Fruit fly (Drosophila melanogaster) whole organism, wandering third instar larva: ENCODE results near the gene mRpL9.
A peak's percentile ranks its signal among the peaks of the same experiment; 100 is the strongest.

ENCODE experiments used
- Abd-B ChIP-seq: fragments of >200 bp; optimal IDR thresholded peaks from 2 replicates; lab custom pipeline; 2017; ENCODE audit warnings: missing biosample characterization, missing genetic modification characterization
- CG32264 ChIP-seq: fragments of 200-800 bp; sonication (Bioruptor generic); optimal IDR thresholded peaks from 2 replicates; lab custom pipeline; 2016; ENCODE audit warnings: missing biosample characterization, missing genetic modification characterization
- CG9705 ChIP-seq: fragments of 200-800 bp; sonication (Bioruptor generic); optimal IDR thresholded peaks from 2 replicates; lab custom pipeline; 2018; ENCODE audit warnings: missing biosample characterization, mild to moderate bottlenecking, missing genetic modification characterization
- CrebA ChIP-seq: fragments of 200-800 bp; sonication (Bioruptor generic); optimal IDR thresholded peaks from 2 replicates; lab custom pipeline; 2016; ENCODE audit warnings: missing biosample characterization, mild to moderate bottlenecking, missing genetic modification characterization, borderline replicate concordance
- Dfd ChIP-seq: fragments of >200 bp; optimal IDR thresholded peaks from 2 replicates; lab custom pipeline; 2017; ENCODE audit warnings: missing biosample characterization, missing genetic modification characterization
- Dif ChIP-seq: fragments of 200-275, 200-300 bp; sonication (Bioruptor generic); optimal IDR thresholded peaks from 2 replicates; lab custom pipeline; 2018; ENCODE audit warnings: missing biosample characterization, missing genetic modification characterization; ENCODE audit not compliant: partially characterized antibody
- GATAd ChIP-seq: sonication (Bioruptor generic); optimal IDR thresholded peaks from 2 replicates; lab custom pipeline; 2016; ENCODE audit warnings: missing biosample characterization, missing genetic modification characterization
- HLH106 ChIP-seq: fragments of 200-800 bp; optimal IDR thresholded peaks from 3 replicates; lab custom pipeline; 2019; ENCODE audit warnings: missing biosample characterization, mild to moderate bottlenecking, missing genetic modification characterization, moderate library complexity
- Hnf4 ChIP-seq: fragments of 200-800 bp; sonication (Bioruptor generic); optimal IDR thresholded peaks from 2 replicates; lab custom pipeline; 2016; ENCODE audit warnings: missing biosample characterization, mild to moderate bottlenecking, missing genetic modification characterization
- Hr78 ChIP-seq: fragments of >200 bp; optimal IDR thresholded peaks from 2 replicates; lab custom pipeline; 2017; ENCODE audit warnings: missing biosample characterization, missing genetic modification characterization
- Hr83 ChIP-seq: fragments of 200-300 bp; sonication (Bioruptor generic); optimal IDR thresholded peaks from 2 replicates; lab custom pipeline; 2016; ENCODE audit warnings: missing biosample characterization, mild to moderate bottlenecking, missing genetic modification characterization, moderate library complexity; ENCODE audit not compliant: poor library complexity, severe bottlenecking
- Jra ChIP-seq: sonication (Bioruptor generic); optimal IDR thresholded peaks from 2 replicates; lab custom pipeline; 2016; ENCODE audit warnings: missing biosample characterization, missing genetic modification characterization
- Mio ChIP-seq: sonication (Bioruptor generic); optimal IDR thresholded peaks from 2 replicates; lab custom pipeline; 2016; ENCODE audit warnings: missing biosample characterization, missing genetic modification characterization
- Myc ChIP-seq: fragments of >200 bp; optimal IDR thresholded peaks from 2 replicates; lab custom pipeline; 2017
- N ChIP-seq: fragments of >200 bp; optimal IDR thresholded peaks from 2 replicates; lab custom pipeline; 2018; ENCODE audit warnings: missing biosample characterization, missing external identifiers, missing genetic modification characterization
- OdsH ChIP-seq: fragments of 200-800 bp; sonication (Bioruptor generic); optimal IDR thresholded peaks from 2 replicates; lab custom pipeline; 2016; ENCODE audit warnings: missing biosample characterization, mild to moderate bottlenecking, missing genetic modification characterization
- Rel ChIP-seq, 2 experiments: fragments of 200-800 bp; sonication (Bioruptor generic) in 1 of 2; optimal IDR thresholded peaks; 2 replicates in 1 of 2; 3 replicates in 1 of 2; lab custom pipeline; 2016 to 2019; ENCODE audit warnings: mild to moderate bottlenecking in 2 of 2, missing biosample characterization in 2 of 2, missing genetic modification characterization in 2 of 2, moderate library complexity in 1 of 2
- Sp1 ChIP-seq: fragments of 200-800 bp; sonication (Bioruptor generic); optimal IDR thresholded peaks from 3 replicates; lab custom pipeline; 2019; ENCODE audit warnings: missing biosample characterization, mild to moderate bottlenecking, missing genetic modification characterization, moderate library complexity
- Vsx2 ChIP-seq: fragments of 200-300, 225-300 bp; sonication (Bioruptor generic); optimal IDR thresholded peaks from 2 replicates; lab custom pipeline; 2018; ENCODE audit warnings: missing biosample characterization, missing genetic modification characterization; ENCODE audit not compliant: partially characterized antibody
- br ChIP-seq: fragments of 200-800 bp; sonication (Bioruptor generic); optimal IDR thresholded peaks from 2 replicates; lab custom pipeline; 2016; ENCODE audit warnings: missing biosample characterization, missing genetic modification characterization
- brk ChIP-seq: fragments of 200-800 bp; sonication (Bioruptor generic); optimal IDR thresholded peaks from 2 replicates; lab custom pipeline; 2016; ENCODE audit warnings: missing biosample characterization, mild to moderate bottlenecking, missing genetic modification characterization
- dl ChIP-seq, 2 experiments: fragments of 175-275, 200-275 bp in 1 of 2; fragments of 200-275 bp in 1 of 2; sonication (Bioruptor generic); optimal IDR thresholded peaks; lab custom pipeline; 2018; ENCODE audit warnings: mild to moderate bottlenecking in 2 of 2, missing biosample characterization in 2 of 2, missing genetic modification characterization in 2 of 2, moderate library complexity in 2 of 2; ENCODE audit not compliant: partially characterized antibody in 2 of 2, insufficient read depth in 1 of 2
- dmrt93B ChIP-seq: fragments of 200-800 bp; sonication (Bioruptor generic); optimal IDR thresholded peaks from 2 replicates; lab custom pipeline; 2018; ENCODE audit warnings: missing biosample characterization, mild to moderate bottlenecking, missing genetic modification characterization
- dsf ChIP-seq: sonication (Bioruptor generic); optimal IDR thresholded peaks from 2 replicates; lab custom pipeline; 2016; ENCODE audit warnings: missing biosample characterization, missing genetic modification characterization, borderline replicate concordance
- ey ChIP-seq: fragments of 200-800 bp; sonication (Bioruptor generic); optimal IDR thresholded peaks from 2 replicates; lab custom pipeline; 2016; ENCODE audit warnings: missing biosample characterization, missing genetic modification characterization
- foxo ChIP-seq, 2 experiments: fragments of 200-800 bp; sonication (Bioruptor generic); optimal IDR thresholded peaks; 2 replicates in 1 of 2; 3 replicates in 1 of 2; lab custom pipeline; 2016 to 2017; ENCODE audit warnings: missing biosample characterization in 2 of 2, missing genetic modification characterization in 2 of 2
- fru ChIP-seq: fragments of 200-800 bp; sonication (Bioruptor generic); optimal IDR thresholded peaks from 3 replicates; lab custom pipeline; 2016; ENCODE audit warnings: missing biosample characterization, mild to moderate bottlenecking, missing genetic modification characterization
- h ChIP-seq: fragments of 200-800 bp; sonication (Bioruptor generic); optimal IDR thresholded peaks from 3 replicates; lab custom pipeline; 2016; ENCODE audit warnings: missing biosample characterization, mild to moderate bottlenecking, missing genetic modification characterization
- jim ChIP-seq: fragments of 175-275, 200-325 bp; sonication (Bioruptor generic); optimal IDR thresholded peaks from 2 replicates; lab custom pipeline; 2016; ENCODE audit warnings: missing biosample characterization, mild to moderate bottlenecking, missing genetic modification characterization
- lola ChIP-seq: fragments of >200 bp; optimal IDR thresholded peaks from 2 replicates; lab custom pipeline; 2017; ENCODE audit warnings: missing biosample characterization, missing genetic modification characterization
- pan ChIP-seq: fragments of >200 bp; optimal IDR thresholded peaks from 2 replicates; lab custom pipeline; 2017
- psq ChIP-seq: fragments of 200-800 bp; sonication (Bioruptor generic); optimal IDR thresholded peaks from 3 replicates; lab custom pipeline; 2017; ENCODE audit warnings: missing biosample characterization, mild to moderate bottlenecking, missing genetic modification characterization, moderate library complexity
- rgr ChIP-seq: fragments of 200-800 bp; sonication (Bioruptor generic); optimal IDR thresholded peaks from 3 replicates; lab custom pipeline; 2016; ENCODE audit warnings: missing biosample characterization, mild to moderate bottlenecking, missing genetic modification characterization
- sage ChIP-seq: fragments of 200-800 bp; sonication (Bioruptor generic); optimal IDR thresholded peaks from 2 replicates; lab custom pipeline; 2016; ENCODE audit warnings: missing biosample characterization, mild to moderate bottlenecking, missing genetic modification characterization
- sv ChIP-seq: fragments of 200-800 bp; sonication (Bioruptor generic); optimal IDR thresholded peaks from 3 replicates; lab custom pipeline; 2016; ENCODE audit warnings: missing biosample characterization, missing genetic modification characterization
- tai ChIP-seq: sonication (Bioruptor generic); optimal IDR thresholded peaks from 2 replicates; lab custom pipeline; 2016; ENCODE audit warnings: missing biosample characterization, missing genetic modification characterization
- usp ChIP-seq: fragments of >200 bp; optimal IDR thresholded peaks from 2 replicates; lab custom pipeline; 2017; ENCODE audit warnings: missing biosample characterization, missing genetic modification characterization
- woc ChIP-seq: sonication (Bioruptor generic); optimal IDR thresholded peaks from 2 replicates; lab custom pipeline; 2016; ENCODE audit warnings: missing biosample characterization, mild to moderate bottlenecking, missing genetic modification characterization

Gene mRpL9

dm6 chr3R:15316326-15316725, 14.2 kb upstream of the mRpL9 start, which contains the start of gene CG14866:
Gene CG14866 (plus strand): TSS chr3R:15316471.
- TF ChIP-seq fru (no peak), Hr78 (GFP tag; lab: Kevin White, UChicago) (no peak), brk (GFP tag; lab: Kevin White, UChicago) (no peak), lola (GFP tag; lab: Kevin White, UChicago) (no peak), psq (no peak), rgr (GFP tag; lab: Kevin White, UChicago) (no peak), br (no peak), CrebA (no peak), Abd-B (no peak), CG9705 (GFP tag; lab: Kevin White, UChicago) (no peak), N (GFP tag; lab: Kevin White, UChicago) (no peak), dl (GFP tag; optimal IDR thresholded peaks at IDR 0.05; lab: Kevin White, UChicago; ENCODE audit: insufficient read depth in 1 of 2, partially characterized antibody in 2 of 2) (no peak), Myc (lab: Kevin White, UChicago) (no peak), woc (no peak), Dif (GFP tag; lab: Kevin White, UChicago) (no peak), pan (lab: Kevin White, UChicago) (no peak), Hr83 (GFP tag; lab: Kevin White, UChicago) (no peak), Sp1 (GFP tag; lab: Kevin White, UChicago) (no peak), foxo (GFP tag; optimal IDR thresholded peaks at IDR 0.05; lab: Kevin White, UChicago) (no peak)

- TF ChIP-seq dl (GFP tag; optimal IDR thresholded peaks at IDR 0.05; lab: Kevin White, UChicago; ENCODE audit: insufficient read depth in 1 of 2, partially characterized antibody in 2 of 2) (no peak), Dif (GFP tag; lab: Kevin White, UChicago) (no peak), Abd-B (no peak), Sp1 (GFP tag; lab: Kevin White, UChicago) (no peak), woc (peak; percentile 63), psq (peak; percentile 19), h (GFP tag; lab: Kevin White, UChicago) (peak; percentile 52), dsf (no peak), usp (no peak), CG9705 (GFP tag; lab: Kevin White, UChicago) (peak; percentile 47), Hnf4 (GFP tag; lab: Kevin White, UChicago) (no peak), Rel (GFP tag; optimal IDR thresholded peaks at IDR 0.05; lab: Kevin White, UChicago) (no peak), Rel (tag; optimal IDR thresholded peaks at IDR 0.05; lab: Kevin White, UChicago) (peak; percentile 82), sage (GFP tag; lab: Kevin White, UChicago) (no peak), Hr78 (GFP tag; lab: Kevin White, UChicago) (no peak), lola (GFP tag; lab: Kevin White, UChicago) (no peak), CrebA (no peak), jim (no peak), dmrt93B (GFP tag; lab: Kevin White, UChicago) (no peak), Vsx2 (no peak), ey (GFP tag; lab: Kevin White, UChicago) (peak; percentile 58), HLH106 (peak; percentile 63), tai (no peak), rgr (GFP tag; lab: Kevin White, UChicago) (peak; percentile 69), OdsH (peak; percentile 38), Jra (no peak), fru (peak; percentile 58), Mio (GFP tag; lab: Kevin White, UChicago) (no peak), br (no peak), brk (GFP tag; lab: Kevin White, UChicago) (no peak), Hr83 (GFP tag; lab: Kevin White, UChicago) (peak; percentile 45), GATAd (GFP tag; lab: Kevin White, UChicago) (no peak), Dfd (no peak), CG32264 (GFP tag; lab: Kevin White, UChicago) (no peak), foxo (GFP tag; optimal IDR thresholded peaks at IDR 0.05; lab: Kevin White, UChicago) (peak in 1 of 2 experiments; percentile 59), N (GFP tag; lab: Kevin White, UChicago) (no peak), sv (no peak), Myc (lab: Kevin White, UChicago) (peak; percentile 20), pan (lab: Kevin White, UChicago) (no peak)
- TF ChIP-seq, all 38 proteins: peak for 13
Measured at dm6 chr3R:15319912-15320746, 10.4 kb upstream of the mRpL9 start, which contains the start of the genes CG6276 and CG44040. Gene CG6276 (minus strand): TSS chr3R:15320069. Gene CG44040 (plus strand): TSS chr3R:15320378.
